Fruit fly (Drosophila melanogaster) whole organism, prepupa: ENCODE measurements around the gene CG31955.

Source experiments
- CG10631 ChIP-seq: fragments of 200-800 bp; sonication (Bioruptor generic); optimal IDR thresholded peaks from 2 replicates; lab custom pipeline; 2016; ENCODE audit warnings: missing biosample characterization, missing genetic modification characterization
- CG11902 ChIP-seq: fragments of 200-800 bp; sonication (Bioruptor generic); optimal IDR thresholded peaks from 3 replicates; lab custom pipeline; 2016; ENCODE audit warnings: missing biosample characterization, missing genetic modification characterization
- CG15336 ChIP-seq: fragments of 200-800 bp; sonication (Bioruptor generic); IDR thresholded peaks from 2 replicates; pipeline ENCODE4 v1.3.6; 2022; ENCODE audit warnings: missing biosample characterization, missing genetic modification characterization
- CG1621 ChIP-seq: fragments of 200-800 bp; sonication (Bioruptor generic); optimal IDR thresholded peaks from 3 replicates; lab custom pipeline; 2018; ENCODE audit warnings: missing biosample characterization, mild to moderate bottlenecking, missing genetic modification characterization
- CG3032 ChIP-seq: fragments of 200-800 bp; optimal IDR thresholded peaks from 2 replicates; lab custom pipeline; 2019; ENCODE audit warnings: missing biosample characterization, mild to moderate bottlenecking, missing genetic modification characterization, moderate library complexity
- CG32006 ChIP-seq: fragments of 200-800 bp; sonication (Bioruptor generic); optimal IDR thresholded peaks from 3 replicates; lab custom pipeline; 2017; ENCODE audit warnings: missing biosample characterization, mild to moderate bottlenecking, missing genetic modification characterization
- CG34406 ChIP-seq: fragments of 200-800 bp; sonication (Bioruptor generic); optimal IDR thresholded peaks from 3 replicates; lab custom pipeline; 2016; ENCODE audit warnings: missing biosample characterization, missing genetic modification characterization
- CG3919 ChIP-seq: fragments of 200-800 bp; sonication (Bioruptor generic); optimal IDR thresholded peaks from 3 replicates; lab custom pipeline; 2016; ENCODE audit warnings: missing biosample characterization, missing genetic modification characterization
- CG4318 ChIP-seq: fragments of 200-800 bp; sonication (Bioruptor generic); optimal IDR thresholded peaks from 3 replicates; lab custom pipeline; 2017; ENCODE audit warnings: missing biosample characterization, mild to moderate bottlenecking, missing genetic modification characterization
- CG6163 ChIP-seq: fragments of 200-800 bp; sonication (Bioruptor generic); IDR thresholded peaks from 3 replicates; pipeline ENCODE4 v1.3.6; 2022; ENCODE audit warnings: missing biosample characterization, missing genetic modification characterization
- CG6276 ChIP-seq: fragments of 200-800 bp; sonication (Bioruptor generic); optimal IDR thresholded peaks from 2 replicates; lab custom pipeline; 2017; ENCODE audit warnings: missing biosample characterization, mild to moderate bottlenecking, missing genetic modification characterization
- CG6792 ChIP-seq: fragments of 200-800 bp; sonication (Bioruptor generic); optimal IDR thresholded peaks from 3 replicates; lab custom pipeline; 2016; ENCODE audit warnings: missing biosample characterization, missing genetic modification characterization
- CG6808 ChIP-seq: fragments of 200-800 bp; sonication (Bioruptor generic); optimal IDR thresholded peaks from 3 replicates; lab custom pipeline; 2017; ENCODE audit warnings: missing biosample characterization, missing genetic modification characterization, mild to moderate bottlenecking, moderate library complexity, missing genetic modification reagents
- CG6854 ChIP-seq: fragments of 200-800 bp; sonication (Bioruptor generic); optimal IDR thresholded peaks from 2 replicates; lab custom pipeline; 2017; ENCODE audit warnings: missing biosample characterization, mild to moderate bottlenecking, missing genetic modification characterization
- CG7368 ChIP-seq: fragments of 200-800 bp; sonication (Bioruptor generic); optimal IDR thresholded peaks from 3 replicates; lab custom pipeline; 2016; ENCODE audit warnings: missing biosample characterization, missing genetic modification characterization
- CG8119 ChIP-seq: fragments of 200-800 bp; sonication (Bioruptor generic); IDR thresholded peaks from 3 replicates; pipeline ENCODE4 v1.3.6; 2022; ENCODE audit warnings: missing biosample characterization, missing genetic modification characterization
- CG8319 ChIP-seq: fragments of 200-800 bp; sonication (Bioruptor generic); optimal IDR thresholded peaks from 3 replicates; lab custom pipeline; 2016; ENCODE audit warnings: missing biosample characterization, missing genetic modification characterization
- CG9139 ChIP-seq: fragments of 200-800 bp; sonication (Bioruptor generic); optimal IDR thresholded peaks from 3 replicates; lab custom pipeline; 2017; ENCODE audit warnings: missing biosample characterization, mild to moderate bottlenecking, missing genetic modification characterization
- Eip75B ChIP-seq: fragments of 200-800 bp; sonication (Bioruptor generic); optimal IDR thresholded peaks from 3 replicates; lab custom pipeline; 2016; ENCODE audit warnings: missing biosample characterization, missing genetic modification characterization
- Eip78C ChIP-seq: fragments of 200-800 bp; sonication (Bioruptor generic); peaks from one replicate; lab custom pipeline; 2016; ENCODE audit warnings: missing biosample characterization, missing genetic modification characterization
- Gug ChIP-seq: fragments of 200-800 bp; sonication (Bioruptor generic); IDR thresholded peaks from 2 replicates; pipeline ENCODE4 v1.3.6; 2022; ENCODE audit warnings: missing biosample characterization, missing genetic modification characterization
- Hr38 ChIP-seq: sonication (Bioruptor generic); optimal IDR thresholded peaks from 2 replicates; lab custom pipeline; 2016; ENCODE audit warnings: missing biosample characterization, missing genetic modification characterization
- Hr39 ChIP-seq: fragments of 200-800 bp; sonication (Bioruptor generic); optimal IDR thresholded peaks from 2 replicates; lab custom pipeline; 2016; ENCODE audit warnings: missing biosample characterization, missing genetic modification characterization
- Hr4 ChIP-seq: fragments of 200-800 bp; sonication (Bioruptor generic); optimal IDR thresholded peaks from 3 replicates; lab custom pipeline; 2016; ENCODE audit warnings: missing biosample characterization, missing genetic modification characterization
- Lpt ChIP-seq: fragments of 200-800 bp; sonication (Bioruptor generic); optimal IDR thresholded peaks from 3 replicates; lab custom pipeline; 2016; ENCODE audit warnings: missing biosample characterization, missing genetic modification characterization
- Met ChIP-seq: fragments of 200-800 bp; sonication (Bioruptor generic); optimal IDR thresholded peaks from 3 replicates; lab custom pipeline; 2016; ENCODE audit warnings: missing biosample characterization, missing genetic modification characterization
- OdsH ChIP-seq: fragments of 200-800 bp; sonication (Bioruptor generic); optimal IDR thresholded peaks from 3 replicates; lab custom pipeline; 2016; ENCODE audit warnings: missing biosample characterization, missing genetic modification characterization
- Sox15 ChIP-seq: fragments of 200-800 bp; sonication (Bioruptor generic); optimal IDR thresholded peaks from 3 replicates; lab custom pipeline; 2016; ENCODE audit warnings: missing biosample characterization, missing genetic modification characterization
- achi ChIP-seq: fragments of 200-800 bp; sonication (Bioruptor generic); optimal IDR thresholded peaks from 3 replicates; lab custom pipeline; 2016; ENCODE audit warnings: missing biosample characterization, missing genetic modification characterization
- cyc ChIP-seq: fragments of 200-800 bp; sonication (Bioruptor generic); optimal IDR thresholded peaks from 3 replicates; lab custom pipeline; 2016; ENCODE audit warnings: missing biosample characterization, missing genetic modification characterization
- dac ChIP-seq: fragments of 200-800 bp; sonication (Bioruptor generic); optimal IDR thresholded peaks from 2 replicates; lab custom pipeline; 2017; ENCODE audit warnings: missing biosample characterization, mild to moderate bottlenecking, missing genetic modification characterization
- dsx ChIP-seq: fragments of 200-800 bp; optimal IDR thresholded peaks from 3 replicates; lab custom pipeline; 2019; ENCODE audit warnings: missing biosample characterization, mild to moderate bottlenecking, missing genetic modification characterization, moderate library complexity; ENCODE audit not compliant: poor library complexity, severe bottlenecking
- eg ChIP-seq: fragments of 200-800 bp; sonication (Bioruptor generic); IDR thresholded peaks from 3 replicates; pipeline ENCODE4 v1.3.6; 2022; ENCODE audit warnings: missing biosample characterization, missing genetic modification characterization
- esn ChIP-seq: fragments of 200-800 bp; sonication (Bioruptor generic); optimal IDR thresholded peaks from 2 replicates; lab custom pipeline; 2016; ENCODE audit warnings: missing biosample characterization, mild to moderate bottlenecking, missing genetic modification characterization, moderate library complexity
- fd85E ChIP-seq: fragments of 200-800 bp; sonication (Bioruptor generic); optimal IDR thresholded peaks from 3 replicates; lab custom pipeline; 2016; ENCODE audit warnings: missing biosample characterization, missing genetic modification characterization
- pdm3 ChIP-seq: fragments of 200-800 bp; sonication (Bioruptor generic); optimal IDR thresholded peaks from 3 replicates; lab custom pipeline; 2016; ENCODE audit warnings: missing biosample characterization, missing genetic modification characterization
- salr ChIP-seq, 2 experiments: fragments of 200-800 bp; sonication (Bioruptor generic); optimal IDR thresholded peaks; 3 replicates each; lab custom pipeline; 2016 to 2018; ENCODE audit warnings: missing biosample characterization in 2 of 2, missing genetic modification characterization in 2 of 2, mild to moderate bottlenecking in 1 of 2
- svp ChIP-seq: fragments of 200-800 bp; sonication (Bioruptor generic); peaks from one replicate; lab custom pipeline; 2016; ENCODE audit warnings: missing biosample characterization, missing genetic modification characterization
- topi ChIP-seq: fragments of 200-800 bp; sonication (Bioruptor generic); optimal IDR thresholded peaks from 3 replicates; lab custom pipeline; 2016; ENCODE audit warnings: missing biosample characterization, missing genetic modification characterization

Gene CG31955

dm6 chr2L:3737003-3737662 is 24.2 kb upstream of the CG31955 start (continued):
- no peak for TF ChIP-seq Gug (GFP tag; lab: Robert Waterston, UW)
- peak; percentile 36 for TF ChIP-seq CG3919 (GFP tag; lab: Kevin White, UChicago)
- no peak for TF ChIP-seq CG6808 (GFP tag; lab: Kevin White, UChicago)
- TF ChIP-seq Met (GFP tag; lab: Kevin White, UChicago) = no peak
- no peak for TF ChIP-seq CG1621
- peak; percentile 56 for TF ChIP-seq svp (GFP tag; lab: Kevin White, UChicago)
- no peak for TF ChIP-seq Eip75B (GFP tag; lab: Kevin White, UChicago)
- no peak for TF ChIP-seq fd85E (GFP tag; lab: Kevin White, UChicago)
- no peak for TF ChIP-seq topi
- peak; percentile 61 for TF ChIP-seq CG32006 (GFP tag; lab: Kevin White, UChicago)
- no peak for TF ChIP-seq CG6854 (GFP tag; lab: Kevin White, UChicago)
- peak in 1 of 2 experiments; percentile 32 for TF ChIP-seq salr (GFP tag; optimal IDR thresholded peaks at IDR 0.05; lab: Kevin White, UChicago)
- TF ChIP-seq achi (GFP tag; lab: Kevin White, UChicago) = peak; percentile 39
- no peak for TF ChIP-seq pdm3 (GFP tag; lab: Kevin White, UChicago)
- TF ChIP-seq CG34406 = peak; percentile 13

dm6 chr2L:3731055-3731454 is 18.1 kb upstream of the CG31955 start:
- no peak for TF ChIP-seq achi (GFP tag; lab: Kevin White, UChicago)
- TF ChIP-seq salr (GFP tag; optimal IDR thresholded peaks at IDR 0.05; lab: Kevin White, UChicago) = peak in 1 of 2 experiments; percentile 42
- TF ChIP-seq Eip78C = peak; percentile 48
- no peak for TF ChIP-seq CG9139 (GFP tag; lab: Kevin White, UChicago)
- TF ChIP-seq dsx (GFP tag; lab: Kevin White, UChicago) = no peak
- TF ChIP-seq CG3032 (tag; lab: Kevin White, UChicago) = no peak
- TF ChIP-seq Lpt (GFP tag; lab: Kevin White, UChicago) = peak; percentile 44
- no peak for TF ChIP-seq Hr39
- no peak for TF ChIP-seq CG1621
- no peak for TF ChIP-seq Eip75B (GFP tag; lab: Kevin White, UChicago)
- no peak for TF ChIP-seq esn (GFP tag; lab: Kevin White, UChicago)
- TF ChIP-seq CG3919 (GFP tag; lab: Kevin White, UChicago) = peak; percentile 13
- no peak for TF ChIP-seq topi
- TF ChIP-seq Hr38 (GFP tag; lab: Kevin White, UChicago) = no peak
- no peak for TF ChIP-seq CG8319
- peak; percentile 71 for TF ChIP-seq CG8119 (GFP tag; lab: Robert Waterston, UW)
- no peak for TF ChIP-seq CG6792
- TF ChIP-seq Sox15 (GFP tag; lab: Kevin White, UChicago) = no peak
- peak; percentile 74 for TF ChIP-seq dac (GFP tag; lab: Kevin White, UChicago)
- TF ChIP-seq CG32006 (GFP tag; lab: Kevin White, UChicago) = peak; percentile 90
- TF ChIP-seq CG11902 (GFP tag; lab: Kevin White, UChicago) = no peak
- TF ChIP-seq eg = 0 out of 3 replicates have a peak, but pooled peaks have one; percentile 43
- no peak for TF ChIP-seq CG7368 (GFP tag; lab: Kevin White, UChicago)
- TF ChIP-seq Hr4 (GFP tag; lab: Kevin White, UChicago) = peak; percentile 85
- peak; percentile 62 for TF ChIP-seq CG15336 (GFP tag; lab: Robert Waterston, UW)
- TF ChIP-seq cyc (GFP tag; lab: Kevin White, UChicago) = no peak
- peak; percentile 74 for TF ChIP-seq CG6276 (GFP tag; lab: Kevin White, UChicago)
- no peak for TF ChIP-seq CG6163 (GFP tag; lab: Robert Waterston, UW)
- no peak for TF ChIP-seq OdsH
- peak; percentile 0 for TF ChIP-seq pdm3 (GFP tag; lab: Kevin White, UChicago)
- TF ChIP-seq CG10631 = peak; percentile 1
- peak; percentile 74 for TF ChIP-seq CG4318 (GFP tag; lab: Kevin White, UChicago)
